ENCODE assay signal across 4 worm cellular contexts in genomic region chrIV:1419795-1420509, ce11.
TF ChIP-seq lines count a peak whose summit lies in the region.

Gene Y77E11A.7 (minus strand): TSS chrIV:1419849.

TF ChIP-seq in whole organism, L2 larva, 48 proteins besides CTCF, POLR2A, EP300 and RAD21 (continues in another document):
- TF ChIP-seq elt-1 (tag; optimal IDR thresholded peaks at IDR 0.05; lab: Kevin White, UChicago) (no peak), nhr-11 (tag; optimal IDR thresholded peaks at IDR 0.05; lab: Kevin White, UChicago) (no peak), egl-27 (tag; optimal IDR thresholded peaks at IDR 0.05; lab: Kevin White, UChicago) (peak; percentile 17), nhr-6 (tag; optimal IDR thresholded peaks at IDR 0.05; lab: Kevin White, UChicago) (peak; percentile 18), aly-2 (tag; optimal IDR thresholded peaks at IDR 0.05; lab: Kevin White, UChicago) (no peak), Y55F3AM.14 (GFP tag; optimal IDR thresholded peaks at IDR 0.05; lab: Kevin White, UChicago) (peak; percentile 48), dmd-4 (tag; optimal IDR thresholded peaks at IDR 0.05; lab: Kevin White, UChicago) (no peak), unc-55 (GFP tag; optimal IDR thresholded peaks at IDR 0.05; lab: Kevin White, UChicago) (peak; percentile 99), sma-3 (GFP tag; optimal IDR thresholded peaks at IDR 0.05; lab: Kevin White, UChicago) (peak; percentile 83), lin-39 (tag; optimal IDR thresholded peaks at IDR 0.05; lab: Kevin White, UChicago) (no peak), peb-1 (tag; optimal IDR thresholded peaks at IDR 0.05; lab: Kevin White, UChicago) (no peak), alr-1 (tag; optimal IDR thresholded peaks at IDR 0.05; lab: Kevin White, UChicago) (no peak), blmp-1 (tag; optimal IDR thresholded peaks at IDR 0.05; lab: Kevin White, UChicago; ENCODE audit: insufficient read depth) (peak; percentile 53), ceh-16 (tag; optimal IDR thresholded peaks at IDR 0.05; lab: Kevin White, UChicago) (peak; percentile 91), sem-4 (tag; optimal IDR thresholded peaks at IDR 0.05; lab: Kevin White, UChicago) (peak; percentile 33), nhr-10 (tag; optimal IDR thresholded peaks at IDR 0.05; lab: Kevin White, UChicago) (peak; percentile 24), zag-1 (tag; optimal IDR thresholded peaks at IDR 0.05; lab: Kevin White, UChicago) (peak; percentile 81), ztf-11 (tag; optimal IDR thresholded peaks at IDR 0.05; lab: Kevin White, UChicago) (no peak), unc-62 (GFP tag; optimal IDR thresholded peaks at IDR 0.05; lab: Kevin White, UChicago) (no peak), lin-11 (tag; optimal IDR thresholded peaks at IDR 0.05; lab: Kevin White, UChicago) (peak; percentile 90), nhr-23 (tag; optimal IDR thresholded peaks at IDR 0.05; lab: Kevin White, UChicago) (no peak), snpc-4 (tag; optimal IDR thresholded peaks at IDR 0.05; lab: Kevin White, UChicago) (peak; percentile 47), mdl-1 (tag; optimal IDR thresholded peaks at IDR 0.05; lab: Kevin White, UChicago) (peak; percentile 51 to 90)

TF ChIP-seq in whole organism, L4 larva, 104 proteins besides CTCF, POLR2A, EP300 and RAD21 (continues in another document):
- peak; percentile 88 for TF ChIP-seq rbr-2 (tag; optimal IDR thresholded peaks at IDR 0.05; lab: Kevin White, UChicago)
- peak; percentile 37; the same call in 1 of the 2 replicates for TF ChIP-seq arid-1 (GFP tag; conservative IDR thresholded peaks at IDR 0.05; lab: Robert Waterston, UW)
- no peak for TF ChIP-seq zag-1 (tag; optimal IDR thresholded peaks at IDR 0.05; lab: Kevin White, UChicago)
- TF ChIP-seq dpl-1 (GFP tag; optimal IDR thresholded peaks at IDR 0.05; lab: Kevin White, UChicago), result peak; percentile 79
- TF ChIP-seq lin-29 (GFP tag; IDR thresholded peaks at IDR 0.05; lab: Robert Waterston, UW), result no peak
- no peak for TF ChIP-seq sdz-12 (GFP tag; optimal IDR thresholded peaks at IDR 0.05; lab: Kevin White, UChicago)
- TF ChIP-seq lin-15B (tag; optimal IDR thresholded peaks at IDR 0.05; lab: Kevin White, UChicago), result peak; percentile 76
- TF ChIP-seq ZK546.5 (tag; optimal IDR thresholded peaks at IDR 0.05; lab: Kevin White, UChicago), result peak in 1 of 2 experiments; percentile 0
- TF ChIP-seq lsy-2 (tag; optimal IDR thresholded peaks at IDR 0.05; lab: Kevin White, UChicago), result peak; percentile 79 to 91
- TF ChIP-seq ZK337.2 (GFP tag; IDR thresholded peaks at IDR 0.05; lab: Robert Waterston, UW), result no peak
- TF ChIP-seq lin-1 (GFP tag; IDR thresholded peaks at IDR 0.05; lab: Robert Waterston, UW), result no peak
- TF ChIP-seq unc-39 (tag; optimal IDR thresholded peaks at IDR 0.05; lab: Kevin White, UChicago), result no peak
- TF ChIP-seq nhr-237 (tag; optimal IDR thresholded peaks at IDR 0.05; lab: Kevin White, UChicago), result no peak
- no peak for TF ChIP-seq snpc-1.2 (GFP tag; IDR thresholded peaks at IDR 0.05; lab: Robert Waterston, UW)
- TF ChIP-seq dmd-8 (GFP tag; IDR thresholded peaks at IDR 0.05; lab: Robert Waterston, UW), result no peak
- no peak for TF ChIP-seq ztf-7 (tag; optimal IDR thresholded peaks at IDR 0.05; lab: Kevin White, UChicago)
- peak; percentile 85 for TF ChIP-seq dmd-6 (GFP tag; IDR thresholded peaks at IDR 0.05; lab: Robert Waterston, UW)
- TF ChIP-seq daf-8 (GFP tag; IDR thresholded peaks at IDR 0.05; lab: Robert Waterston, UW), result no peak
- no peak for TF ChIP-seq saeg-2 (GFP tag; IDR thresholded peaks at IDR 0.05; lab: Robert Waterston, UW)
- peak; percentile 92 for TF ChIP-seq fkh-10 (GFP tag; optimal IDR thresholded peaks at IDR 0.05; lab: Kevin White, UChicago)
- peak in 1 of 2 experiments; percentile 45 for TF ChIP-seq unc-62 (GFP tag; optimal IDR thresholded peaks at IDR 0.05 in 1 of 2; lab: Kevin White, UChicago)
- TF ChIP-seq unc-62 (tag; optimal IDR thresholded peaks at IDR 0.05; lab: Kevin White, UChicago), result no peak
- no peak for TF ChIP-seq ceh-82 (tag; optimal IDR thresholded peaks at IDR 0.05; lab: Kevin White, UChicago)
- TF ChIP-seq R02D3.7 (tag; optimal IDR thresholded peaks at IDR 0.05; lab: Kevin White, UChicago), result peak; percentile 60
- TF ChIP-seq F26F4.8 (GFP tag; conservative IDR thresholded peaks at IDR 0.05; lab: Robert Waterston, UW), result no peak

TF ChIP-seq in whole organism, late embryonic, 69 proteins besides CTCF, POLR2A, EP300 and RAD21 (continues in another document):
- TF ChIP-seq ets-4 (tag; optimal IDR thresholded peaks at IDR 0.05; lab: Kevin White, UChicago) (peak; percentile 81), nfya-1 (tag; optimal IDR thresholded peaks at IDR 0.05; lab: Kevin White, UChicago) (peak; percentile 89), elt-2 (tag; optimal IDR thresholded peaks at IDR 0.05; lab: Kevin White, UChicago) (peak; percentile 25), unc-3 (GFP tag; conservative IDR thresholded peaks at IDR 0.05; lab: Robert Waterston, UW) (0 out of 2 replicates have a peak, but pooled peaks have one; percentile 29), unc-3 (tag; optimal IDR thresholded peaks at IDR 0.05; lab: Kevin White, UChicago) (peak; percentile 45), nhr-232 (tag; optimal IDR thresholded peaks at IDR 0.05; lab: Kevin White, UChicago) (no peak), pat-9 (tag; optimal IDR thresholded peaks at IDR 0.05; lab: Kevin White, UChicago) (no peak), madf-2 (tag; optimal IDR thresholded peaks at IDR 0.05; lab: Kevin White, UChicago) (peak; percentile 28), fkh-10 (GFP tag; optimal IDR thresholded peaks at IDR 0.05; lab: Kevin White, UChicago) (no peak), K09A11.1 (tag; optimal IDR thresholded peaks at IDR 0.05; lab: Kevin White, UChicago; ENCODE audit: insufficient read depth) (no peak), unc-86 (tag; optimal IDR thresholded peaks at IDR 0.05; lab: Kevin White, UChicago) (peak; percentile 39), hlh-8 (tag; optimal IDR thresholded peaks at IDR 0.05; lab: Kevin White, UChicago) (peak; percentile 82), rnt-1 (tag; optimal IDR thresholded peaks at IDR 0.05; lab: Kevin White, UChicago) (peak; percentile 90), zip-5 (tag; optimal IDR thresholded peaks at IDR 0.05; lab: Kevin White, UChicago) (peak; percentile 39), unc-55 (GFP tag; optimal IDR thresholded peaks at IDR 0.05; lab: Kevin White, UChicago) (peak; percentile 23), hlh-30 (tag; optimal IDR thresholded peaks at IDR 0.05; lab: Kevin White, UChicago; ENCODE audit: insufficient read depth) (peak; percentile 97), ceh-31 (tag; optimal IDR thresholded peaks at IDR 0.05; lab: Kevin White, UChicago) (peak; percentile 95), hlh-6 (tag; optimal IDR thresholded peaks at IDR 0.05; lab: Kevin White, UChicago) (peak; percentile 32), ceh-14 (tag; optimal IDR thresholded peaks at IDR 0.05; lab: Kevin White, UChicago) (peak; percentile 62), lin-11 (tag; optimal IDR thresholded peaks at IDR 0.05; lab: Kevin White, UChicago) (no peak), ref-2 (tag; optimal IDR thresholded peaks at IDR 0.05; lab: Kevin White, UChicago) (peak; percentile 80), fkh-6 (tag; optimal IDR thresholded peaks at IDR 0.05; lab: Kevin White, UChicago) (peak; percentile 70), K02D7.2 (tag; optimal IDR thresholded peaks at IDR 0.05; lab: Kevin White, UChicago) (no peak), C08G9.2 (tag; optimal IDR thresholded peaks at IDR 0.05; lab: Kevin White, UChicago) (peak; percentile 79), ceh-24 (tag; optimal IDR thresholded peaks at IDR 0.05; lab: Kevin White, UChicago) (no peak)

TF ChIP-seq in whole organism, mixed stage, embryonic, 35 proteins besides CTCF, POLR2A, EP300 and RAD21 (continues in another document):
- TF ChIP-seq ceh-39 (tag; optimal IDR thresholded peaks at IDR 0.05; lab: Kevin White, UChicago), result peak; percentile 90
- no peak for TF ChIP-seq blmp-1 (tag; optimal IDR thresholded peaks at IDR 0.05; lab: Kevin White, UChicago)
- no peak for TF ChIP-seq cnd-1 (tag; optimal IDR thresholded peaks at IDR 0.05; lab: Kevin White, UChicago)
- no peak for TF ChIP-seq tbx-8 (GFP tag; optimal IDR thresholded peaks at IDR 0.05; lab: Kevin White, UChicago)
- TF ChIP-seq nhr-2 (tag; optimal IDR thresholded peaks at IDR 0.05; lab: Kevin White, UChicago), result no peak
- peak; percentile 3 for TF ChIP-seq flh-1 (GFP tag; optimal IDR thresholded peaks at IDR 0.05; lab: Kevin White, UChicago)
- TF ChIP-seq nhr-28 (tag; optimal IDR thresholded peaks at IDR 0.05; lab: Kevin White, UChicago), result no peak
- TF ChIP-seq ceh-83 (GFP tag; optimal IDR thresholded peaks at IDR 0.05; lab: Kevin White, UChicago), result no peak
- TF ChIP-seq hlh-1 (tag; optimal IDR thresholded peaks at IDR 0.05; lab: Kevin White, UChicago), result peak; percentile 34
- TF ChIP-seq elt-3 (tag; optimal IDR thresholded peaks at IDR 0.05; lab: Kevin White, UChicago), result no peak
- TF ChIP-seq ceh-43 (GFP tag; optimal IDR thresholded peaks at IDR 0.05; lab: Kevin White, UChicago), result no peak
- TF ChIP-seq pha-4 (tag; optimal IDR thresholded peaks at IDR 0.05; lab: Kevin White, UChicago), result peak; percentile 86
- TF ChIP-seq ces-1 (GFP tag; optimal IDR thresholded peaks at IDR 0.05; lab: Kevin White, UChicago), result peak; percentile 81
- TF ChIP-seq nhr-237 (tag; optimal IDR thresholded peaks at IDR 0.05; lab: Kevin White, UChicago), result peak; percentile 95
- peak; percentile 80 for TF ChIP-seq sptf-1 (tag; optimal IDR thresholded peaks at IDR 0.05; lab: Kevin White, UChicago)
- no peak for TF ChIP-seq nhr-12 (tag; optimal IDR thresholded peaks at IDR 0.05; lab: Kevin White, UChicago)
- no peak for TF ChIP-seq elt-1 (tag; optimal IDR thresholded peaks at IDR 0.05; lab: Kevin White, UChicago; ENCODE audit: borderline replicate concordance, insufficient read depth)
- TF ChIP-seq bed-3 (GFP tag; optimal IDR thresholded peaks at IDR 0.05; lab: Kevin White, UChicago), result no peak
- TF ChIP-seq mab-5 (tag; optimal IDR thresholded peaks at IDR 0.05; lab: Kevin White, UChicago), result peak; percentile 10
- no peak for TF ChIP-seq snpc-4 (tag; optimal IDR thresholded peaks at IDR 0.05; lab: Kevin White, UChicago)
- TF ChIP-seq lsy-2 (tag; optimal IDR thresholded peaks at IDR 0.05; lab: Kevin White, UChicago), result peak; percentile 85
- peak; percentile 97 for TF ChIP-seq mep-1 (tag; optimal IDR thresholded peaks at IDR 0.05; lab: Kevin White, UChicago)
- TF ChIP-seq ztf-11 (tag; optimal IDR thresholded peaks at IDR 0.05; lab: Kevin White, UChicago), result no peak
- TF ChIP-seq lin-13 (tag; optimal IDR thresholded peaks at IDR 0.05; lab: Kevin White, UChicago), result peak; percentile 86
- TF ChIP-seq mls-2 (tag; optimal IDR thresholded peaks at IDR 0.05; lab: Kevin White, UChicago), result peak; percentile 29
- TF ChIP-seq unc-39 (tag; optimal IDR thresholded peaks at IDR 0.05; lab: Kevin White, UChicago), result no peak
- no peak for TF ChIP-seq zip-8 (tag; optimal IDR thresholded peaks at IDR 0.05; lab: Kevin White, UChicago)
- TF ChIP-seq unc-62 (GFP tag; optimal IDR thresholded peaks at IDR 0.05; lab: Kevin White, UChicago), result peak; percentile 67
- peak; percentile 43 for TF ChIP-seq lin-32 (GFP tag; optimal IDR thresholded peaks at IDR 0.05; lab: Kevin White, UChicago)
- TF ChIP-seq drap-1 (GFP tag; optimal IDR thresholded peaks at IDR 0.05; lab: Kevin White, UChicago), result peak; percentile 63
